Fruit fly (Drosophila melanogaster): ENCODE data around the gene CG11583.

The CG11583 gene

DNA sequence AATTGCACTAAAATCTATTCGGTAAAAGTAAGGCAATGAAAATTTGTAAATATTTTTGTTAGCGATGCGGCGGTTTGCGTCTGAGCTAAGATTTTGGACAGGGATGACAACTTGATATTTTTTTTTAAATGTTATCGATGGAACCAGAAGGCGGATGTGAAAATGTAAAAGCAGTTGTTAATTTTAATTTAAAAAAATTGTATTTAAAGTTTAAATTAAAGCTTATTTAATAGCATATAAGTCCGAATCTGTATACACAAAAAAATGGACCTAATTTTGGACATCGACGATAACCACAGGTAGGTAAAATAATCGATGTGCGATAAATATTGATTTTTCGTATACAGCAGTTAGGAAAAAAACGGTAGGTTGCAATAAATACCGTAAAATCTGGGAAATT lies 20.2 kb downstream of the CG11583 start, which contains the start of the genes CG11586 and VhaM9.7-a (continued):
- TF ChIP-seq ci (GFP tag; IDR thresholded peaks at IDR 0.05) (no peak), croc (GFP tag; conservative IDR thresholded peaks at IDR 0.05) (no peak), CG12769 (tag; optimal IDR thresholded peaks at IDR 0.05) (no peak), cad (GFP tag; optimal IDR thresholded peaks at IDR 0.05) (no peak), CG11085 (GFP tag; IDR thresholded peaks at IDR 0.05) (no peak), wek (GFP tag; optimal IDR thresholded peaks at IDR 0.05) (no peak), jumu (GFP tag; optimal IDR thresholded peaks at IDR 0.05) (no peak), gce (GFP tag; IDR thresholded peaks at IDR 0.05) (no peak), Dad (GFP tag; optimal IDR thresholded peaks at IDR 0.05) (no peak), otp (GFP tag; IDR thresholded peaks at IDR 0.05) (no peak), CG8765 (GFP tag; IDR thresholded peaks at IDR 0.05) (no peak), Atf3 (GFP tag; optimal IDR thresholded peaks at IDR 0.05) (no peak), CG11695 (GFP tag; IDR thresholded peaks at IDR 0.05) (no peak), seq (GFP tag; IDR thresholded peaks at IDR 0.05) (no peak), CG10321 (GFP tag; IDR thresholded peaks at IDR 0.05) (no peak), CG13296 (GFP tag; optimal IDR thresholded peaks at IDR 0.05) (no peak), lab (GFP tag; optimal IDR thresholded peaks at IDR 0.05) (no peak), CG7372 (GFP tag; IDR thresholded peaks at IDR 0.05) (no peak), CG8478 (optimal IDR thresholded peaks at IDR 0.05) (no peak), CG9727 (GFP tag; optimal IDR thresholded peaks at IDR 0.05) (peak; percentile 21), CG11696 (GFP tag; IDR thresholded peaks at IDR 0.05) (no peak), CG9215 (GFP tag; IDR thresholded peaks at IDR 0.05) (no peak), crp (GFP tag; optimal IDR thresholded peaks at IDR 0.05) (no peak), dm (GFP tag; optimal IDR thresholded peaks at IDR 0.05) (peak; percentile 1), CG17361 (GFP tag; IDR thresholded peaks at IDR 0.05) (peak; percentile 47; the same call in 1 of the 3 replicates), ranshi (GFP tag; IDR thresholded peaks at IDR 0.05) (no peak), h (optimal IDR thresholded peaks at IDR 0.05) (no peak), B-H1 (GFP tag; IDR thresholded peaks at IDR 0.05) (no peak), E2f2 (GFP tag; IDR thresholded peaks at IDR 0.05) (peak; percentile 60), gro (GFP tag; optimal IDR thresholded peaks at IDR 0.05) (no peak), CG6689 (GFP tag; IDR thresholded peaks at IDR 0.05) (no peak), NfI (GFP tag; optimal IDR thresholded peaks at IDR 0.05) (no peak), CG6654 (GFP tag; optimal IDR thresholded peaks at IDR 0.05) (no peak), inv (GFP tag; IDR thresholded peaks at IDR 0.05; ENCODE audit: partially characterized antibody) (peak; percentile 35; the same call in 1 of the 2 replicates), CG17359 (tag; optimal IDR thresholded peaks at IDR 0.05) (no peak), trem (tag; optimal IDR thresholded peaks at IDR 0.05) (peak; percentile 99), CG2116 (GFP tag; optimal IDR thresholded peaks at IDR 0.05) (peak; percentile 88), tgo (GFP tag; IDR thresholded peaks at IDR 0.05) (no peak), mirr (GFP tag; optimal IDR thresholded peaks at IDR 0.05) (no peak), CG6175 (GFP tag; IDR thresholded peaks at IDR 0.05) (no peak), Ssrp (tag; optimal IDR thresholded peaks at IDR 0.05) (no peak), amos (GFP tag; IDR thresholded peaks at IDR 0.05; ENCODE audit: partially characterized antibody) (peak; percentile 41; the same call in 1 of the 2 replicates), Sox102F (GFP tag; optimal IDR thresholded peaks at IDR 0.05) (no peak), pum (GFP tag; optimal IDR thresholded peaks at IDR 0.05) (no peak), CG15269 (tag; optimal IDR thresholded peaks at IDR 0.05) (no peak), CG16863 (GFP tag; optimal IDR thresholded peaks at IDR 0.05) (no peak), kah (GFP tag; optimal IDR thresholded peaks at IDR 0.05) (no peak), CG7928 (GFP tag; optimal IDR thresholded peaks at IDR 0.05) (peak; percentile 21), Stat92E (GFP tag; optimal IDR thresholded peaks at IDR 0.05) (no peak), CG5953 (GFP tag; IDR thresholded peaks at IDR 0.05) (no peak), schlank (tag; optimal IDR thresholded peaks at IDR 0.05) (no peak), gt (GFP tag; IDR thresholded peaks at IDR 0.05) (no peak), CG11398 (GFP tag; optimal IDR thresholded peaks at IDR 0.05) (no peak)
